Worm (Caenorhabditis elegans): ENCODE data around the gene F25E2.2.

- TF ChIP-seq ama-1 (optimal IDR thresholded peaks at IDR 0.05) (no peak), spr-1 (tag; optimal IDR thresholded peaks at IDR 0.05) (no peak), lin-13 (GFP tag; optimal IDR thresholded peaks at IDR 0.05) (no peak), aly-2 (tag; optimal IDR thresholded peaks at IDR 0.05) (no peak), jun-1 (tag; optimal IDR thresholded peaks at IDR 0.05) (no peak), nhr-11 (tag; optimal IDR thresholded peaks at IDR 0.05) (no peak), snpc-4 (tag; optimal IDR thresholded peaks at IDR 0.05) (no peak), unc-39 (tag; optimal IDR thresholded peaks at IDR 0.05) (no peak), lin-39 (tag; optimal IDR thresholded peaks at IDR 0.05) (no peak)
Observed at ce11 chrX:857658-858057, 47.1 kb upstream of the F25E2.2 start.
